Fruit fly (Drosophila melanogaster) whole organism, prepupa: ENCODE data around the gene opm.

ENCODE experiments used
- Blimp-1 ChIP-seq: fragments of 200-800 bp; sonication (Bioruptor generic); optimal IDR thresholded peaks from 3 replicates; lab custom pipeline; 2017; ENCODE audit warnings: missing biosample characterization, missing genetic modification characterization, mild to moderate bottlenecking, moderate library complexity, missing genetic modification reagents
- CG10631 ChIP-seq: fragments of 200-800 bp; sonication (Bioruptor generic); optimal IDR thresholded peaks from 2 replicates; lab custom pipeline; 2016; ENCODE audit warnings: missing biosample characterization, missing genetic modification characterization
- CG10669 ChIP-seq: fragments of 200-800 bp; sonication (Bioruptor generic); optimal IDR thresholded peaks from 3 replicates; lab custom pipeline; 2018; ENCODE audit warnings: missing biosample characterization, mild to moderate bottlenecking, missing genetic modification characterization, moderate library complexity
- CG11902 ChIP-seq: fragments of 200-800 bp; sonication (Bioruptor generic); optimal IDR thresholded peaks from 3 replicates; lab custom pipeline; 2016; ENCODE audit warnings: missing biosample characterization, missing genetic modification characterization
- CG15336 ChIP-seq: fragments of 200-800 bp; sonication (Bioruptor generic); IDR thresholded peaks from 2 replicates; pipeline ENCODE4 v1.3.6; 2022; ENCODE audit warnings: missing biosample characterization, missing genetic modification characterization
- CG1621 ChIP-seq: fragments of 200-800 bp; sonication (Bioruptor generic); optimal IDR thresholded peaks from 3 replicates; lab custom pipeline; 2018; ENCODE audit warnings: missing biosample characterization, mild to moderate bottlenecking, missing genetic modification characterization
- CG3032 ChIP-seq: fragments of 200-800 bp; optimal IDR thresholded peaks from 2 replicates; lab custom pipeline; 2019; ENCODE audit warnings: missing biosample characterization, mild to moderate bottlenecking, missing genetic modification characterization, moderate library complexity
- CG31627 ChIP-seq: fragments of 200-800 bp; sonication (Bioruptor generic); optimal IDR thresholded peaks from 3 replicates; lab custom pipeline; 2016; ENCODE audit warnings: missing biosample characterization, missing genetic modification characterization
- CG32006 ChIP-seq: fragments of 200-800 bp; sonication (Bioruptor generic); optimal IDR thresholded peaks from 3 replicates; lab custom pipeline; 2017; ENCODE audit warnings: missing biosample characterization, mild to moderate bottlenecking, missing genetic modification characterization
- CG34406 ChIP-seq: fragments of 200-800 bp; sonication (Bioruptor generic); optimal IDR thresholded peaks from 3 replicates; lab custom pipeline; 2016; ENCODE audit warnings: missing biosample characterization, missing genetic modification characterization
- CG3919 ChIP-seq: fragments of 200-800 bp; sonication (Bioruptor generic); optimal IDR thresholded peaks from 3 replicates; lab custom pipeline; 2016; ENCODE audit warnings: missing biosample characterization, missing genetic modification characterization
- CG6163 ChIP-seq: fragments of 200-800 bp; sonication (Bioruptor generic); IDR thresholded peaks from 3 replicates; pipeline ENCODE4 v1.3.6; 2022; ENCODE audit warnings: missing biosample characterization, missing genetic modification characterization
- CG6276 ChIP-seq: fragments of 200-800 bp; sonication (Bioruptor generic); optimal IDR thresholded peaks from 2 replicates; lab custom pipeline; 2017; ENCODE audit warnings: missing biosample characterization, mild to moderate bottlenecking, missing genetic modification characterization
- CG6792 ChIP-seq: fragments of 200-800 bp; sonication (Bioruptor generic); optimal IDR thresholded peaks from 3 replicates; lab custom pipeline; 2016; ENCODE audit warnings: missing biosample characterization, missing genetic modification characterization
- CG6808 ChIP-seq: fragments of 200-800 bp; sonication (Bioruptor generic); optimal IDR thresholded peaks from 3 replicates; lab custom pipeline; 2017; ENCODE audit warnings: missing biosample characterization, missing genetic modification characterization, mild to moderate bottlenecking, moderate library complexity, missing genetic modification reagents
- CG6854 ChIP-seq: fragments of 200-800 bp; sonication (Bioruptor generic); optimal IDR thresholded peaks from 2 replicates; lab custom pipeline; 2017; ENCODE audit warnings: missing biosample characterization, mild to moderate bottlenecking, missing genetic modification characterization
- CG8119 ChIP-seq: fragments of 200-800 bp; sonication (Bioruptor generic); IDR thresholded peaks from 3 replicates; pipeline ENCODE4 v1.3.6; 2022; ENCODE audit warnings: missing biosample characterization, missing genetic modification characterization
- CG9139 ChIP-seq: fragments of 200-800 bp; sonication (Bioruptor generic); optimal IDR thresholded peaks from 3 replicates; lab custom pipeline; 2017; ENCODE audit warnings: missing biosample characterization, mild to moderate bottlenecking, missing genetic modification characterization
- Eip75B ChIP-seq: fragments of 200-800 bp; sonication (Bioruptor generic); optimal IDR thresholded peaks from 3 replicates; lab custom pipeline; 2016; ENCODE audit warnings: missing biosample characterization, missing genetic modification characterization
- Eip78C ChIP-seq: fragments of 200-800 bp; sonication (Bioruptor generic); peaks from one replicate; lab custom pipeline; 2016; ENCODE audit warnings: missing biosample characterization, missing genetic modification characterization
- Eip93F ChIP-seq: fragments of 200-800 bp; sonication (Bioruptor generic); optimal IDR thresholded peaks from 2 replicates; lab custom pipeline; 2016; ENCODE audit warnings: missing biosample characterization, mild to moderate bottlenecking, missing genetic modification characterization
- Ets96B ChIP-seq: fragments of 200-800 bp; optimal IDR thresholded peaks from 2 replicates; lab custom pipeline; 2019; ENCODE audit warnings: missing biosample characterization, mild to moderate bottlenecking, missing genetic modification characterization, moderate library complexity
- Gug ChIP-seq: fragments of 200-800 bp; sonication (Bioruptor generic); IDR thresholded peaks from 2 replicates; pipeline ENCODE4 v1.3.6; 2022; ENCODE audit warnings: missing biosample characterization, missing genetic modification characterization
- Lpt ChIP-seq: fragments of 200-800 bp; sonication (Bioruptor generic); optimal IDR thresholded peaks from 3 replicates; lab custom pipeline; 2016; ENCODE audit warnings: missing biosample characterization, missing genetic modification characterization
- Met ChIP-seq: fragments of 200-800 bp; sonication (Bioruptor generic); optimal IDR thresholded peaks from 3 replicates; lab custom pipeline; 2016; ENCODE audit warnings: missing biosample characterization, missing genetic modification characterization
- OdsH ChIP-seq: fragments of 200-800 bp; sonication (Bioruptor generic); optimal IDR thresholded peaks from 3 replicates; lab custom pipeline; 2016; ENCODE audit warnings: missing biosample characterization, missing genetic modification characterization
- Sox102F ChIP-seq: fragments of 200-800 bp; sonication (Bioruptor generic); optimal IDR thresholded peaks from 2 replicates; lab custom pipeline; 2016; ENCODE audit warnings: missing biosample characterization, mild to moderate bottlenecking, missing genetic modification characterization
- Sox15 ChIP-seq: fragments of 200-800 bp; sonication (Bioruptor generic); optimal IDR thresholded peaks from 3 replicates; lab custom pipeline; 2016; ENCODE audit warnings: missing biosample characterization, missing genetic modification characterization
- achi ChIP-seq: fragments of 200-800 bp; sonication (Bioruptor generic); optimal IDR thresholded peaks from 3 replicates; lab custom pipeline; 2016; ENCODE audit warnings: missing biosample characterization, missing genetic modification characterization
- cyc ChIP-seq: fragments of 200-800 bp; sonication (Bioruptor generic); optimal IDR thresholded peaks from 3 replicates; lab custom pipeline; 2016; ENCODE audit warnings: missing biosample characterization, missing genetic modification characterization
- dac ChIP-seq: fragments of 200-800 bp; sonication (Bioruptor generic); optimal IDR thresholded peaks from 2 replicates; lab custom pipeline; 2017; ENCODE audit warnings: missing biosample characterization, mild to moderate bottlenecking, missing genetic modification characterization
- dsx ChIP-seq: fragments of 200-800 bp; optimal IDR thresholded peaks from 3 replicates; lab custom pipeline; 2019; ENCODE audit warnings: missing biosample characterization, mild to moderate bottlenecking, missing genetic modification characterization, moderate library complexity; ENCODE audit not compliant: poor library complexity, severe bottlenecking
- eg ChIP-seq: fragments of 200-800 bp; sonication (Bioruptor generic); IDR thresholded peaks from 3 replicates; pipeline ENCODE4 v1.3.6; 2022; ENCODE audit warnings: missing biosample characterization, missing genetic modification characterization
- esn ChIP-seq: fragments of 200-800 bp; sonication (Bioruptor generic); optimal IDR thresholded peaks from 2 replicates; lab custom pipeline; 2016; ENCODE audit warnings: missing biosample characterization, mild to moderate bottlenecking, missing genetic modification characterization, moderate library complexity
- fd59A ChIP-seq: fragments of 200-800 bp; sonication (Bioruptor generic); optimal IDR thresholded peaks from 2 replicates; lab custom pipeline; 2017; ENCODE audit warnings: missing biosample characterization, mild to moderate bottlenecking, missing genetic modification characterization, missing genetic modification reagents
- lz ChIP-seq: fragments of 200-800 bp; sonication (Bioruptor generic); optimal IDR thresholded peaks from 3 replicates; lab custom pipeline; 2016; ENCODE audit warnings: missing biosample characterization, missing genetic modification characterization
- pdm3 ChIP-seq: fragments of 200-800 bp; sonication (Bioruptor generic); optimal IDR thresholded peaks from 3 replicates; lab custom pipeline; 2016; ENCODE audit warnings: missing biosample characterization, missing genetic modification characterization
- salr ChIP-seq, 2 experiments: fragments of 200-800 bp; sonication (Bioruptor generic); optimal IDR thresholded peaks; 3 replicates each; lab custom pipeline; 2016 to 2018; ENCODE audit warnings: missing biosample characterization in 2 of 2, missing genetic modification characterization in 2 of 2, mild to moderate bottlenecking in 1 of 2
- ss ChIP-seq, 2 experiments: fragments of 200-800 bp; sonication (Bioruptor generic); optimal IDR thresholded peaks; 2 replicates in 1 of 2; 3 replicates in 1 of 2; lab custom pipeline; 2017 to 2018; ENCODE audit warnings: mild to moderate bottlenecking in 2 of 2, missing biosample characterization in 2 of 2, missing genetic modification characterization in 2 of 2, moderate library complexity in 1 of 2
- svp ChIP-seq: fragments of 200-800 bp; sonication (Bioruptor generic); peaks from one replicate; lab custom pipeline; 2016; ENCODE audit warnings: missing biosample characterization, missing genetic modification characterization
- topi ChIP-seq: fragments of 200-800 bp; sonication (Bioruptor generic); optimal IDR thresholded peaks from 3 replicates; lab custom pipeline; 2016; ENCODE audit warnings: missing biosample characterization, missing genetic modification characterization
- vri ChIP-seq: fragments of 200-800 bp; sonication (Bioruptor generic); optimal IDR thresholded peaks from 3 replicates; lab custom pipeline; 2016; ENCODE audit warnings: missing biosample characterization, mild to moderate bottlenecking, missing genetic modification characterization

opm gene

DNA sequence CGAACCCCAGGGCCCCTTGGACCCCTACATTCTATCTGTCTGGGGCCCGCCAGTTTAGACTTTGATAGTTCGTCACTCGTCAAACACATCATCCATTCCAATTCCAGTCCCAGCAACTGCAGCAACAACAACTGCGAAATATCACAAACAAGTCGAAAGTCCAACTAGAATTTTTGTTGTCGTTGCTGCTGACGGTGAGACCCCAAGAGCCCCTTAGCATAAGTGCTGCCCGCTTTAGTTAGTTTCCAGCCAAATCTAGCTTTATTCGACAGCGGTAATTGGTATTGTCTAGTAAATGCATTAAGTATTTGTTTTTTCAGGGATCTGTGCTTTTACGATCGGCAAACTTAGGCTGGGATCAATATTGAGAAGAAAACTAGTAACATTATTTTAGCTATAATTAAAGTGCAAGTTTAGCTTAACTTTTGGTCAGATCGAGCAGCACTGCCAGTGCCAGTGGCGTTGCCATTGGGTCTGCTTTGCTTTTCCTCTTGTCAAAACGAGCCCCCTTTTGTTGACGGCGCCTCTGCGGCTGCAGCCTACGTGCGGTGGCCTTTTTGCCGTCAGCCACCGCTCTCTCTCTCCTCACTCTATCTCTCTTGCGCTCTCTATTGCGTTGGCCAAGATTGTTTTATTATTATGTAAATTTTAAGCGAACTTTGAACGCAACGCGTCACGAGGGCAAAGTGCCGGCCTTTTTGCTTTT is 8.6 kb upstream of the opm start (continued):
- TF ChIP-seq CG3032 (tag; lab: Kevin White, UChicago) (peak; percentile 82), CG10631 (peak; percentile 85), cyc (GFP tag; lab: Kevin White, UChicago) (peak; percentile 81), vri (GFP tag; lab: Kevin White, UChicago) (peak; percentile 81), CG6163 (GFP tag; lab: Robert Waterston, UW) (peak; percentile 86), CG9139 (peak; percentile 74), lz (peak; percentile 85), ss (GFP tag; optimal IDR thresholded peaks at IDR 0.05; lab: Kevin White, UChicago) (peak; percentile 91 to 93), salr (GFP tag; optimal IDR thresholded peaks at IDR 0.05; lab: Kevin White, UChicago) (peak; percentile 68 to 87), topi (GFP tag; lab: Kevin White, UChicago) (peak; percentile 81), esn (GFP tag; lab: Kevin White, UChicago) (peak; percentile 80), CG6792 (peak; percentile 84), CG34406 (GFP tag; lab: Kevin White, UChicago) (peak; percentile 78), Sox15 (GFP tag; lab: Kevin White, UChicago) (peak; percentile 60), CG6854 (no peak), Eip78C (GFP tag; lab: Kevin White, UChicago) (peak; percentile 95), CG10669 (GFP tag; lab: Kevin White, UChicago) (peak; percentile 81), OdsH (GFP tag; lab: Kevin White, UChicago) (peak; percentile 89), CG15336 (GFP tag; lab: Robert Waterston, UW) (peak; percentile 87), CG6276 (peak; percentile 90)

DNA sequence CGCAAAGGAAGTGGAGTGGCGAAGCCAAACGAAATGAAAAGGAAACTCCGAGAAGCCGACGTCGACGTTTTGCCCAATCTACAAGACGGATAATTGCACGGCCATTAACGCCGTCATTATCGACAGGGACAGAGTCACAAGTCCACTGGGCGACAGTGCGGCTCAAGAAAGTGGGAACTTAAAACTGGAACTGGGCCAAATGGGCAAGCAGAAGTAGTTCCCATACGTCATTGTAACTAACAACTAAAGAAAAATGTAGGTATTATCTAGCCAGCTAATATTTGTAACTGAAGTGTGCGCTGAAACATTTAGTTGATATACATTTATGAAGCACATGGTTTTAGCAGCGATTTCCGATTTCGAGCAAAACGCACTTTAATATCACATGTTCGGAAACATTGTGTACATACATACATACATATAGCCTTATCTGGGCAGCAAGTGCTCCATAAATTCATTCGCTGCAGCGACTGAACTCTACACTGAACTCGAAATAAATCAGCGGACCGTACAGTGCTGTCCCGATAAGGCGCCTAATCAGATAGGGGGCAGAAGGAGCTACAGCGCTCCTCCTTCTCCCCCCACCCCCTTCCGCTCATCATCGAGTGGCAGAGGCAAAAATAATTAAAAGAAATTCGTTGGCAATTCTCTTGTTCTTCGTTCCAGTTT is 4.7 kb upstream of the opm start:
- TF ChIP-seq Sox102F (GFP tag; lab: Kevin White, UChicago): peak; percentile 39
- TF ChIP-seq fd59A: no peak
- peak; percentile 23 for TF ChIP-seq dsx (GFP tag; lab: Kevin White, UChicago)
- TF ChIP-seq CG11902 (GFP tag; lab: Kevin White, UChicago): no peak
- peak; percentile 88 for TF ChIP-seq Eip78C (GFP tag; lab: Kevin White, UChicago)
- peak; percentile 17 for TF ChIP-seq cyc (GFP tag; lab: Kevin White, UChicago)
- TF ChIP-seq CG1621 (tag; lab: Kevin White, UChicago): peak; percentile 3
- TF ChIP-seq achi (GFP tag; lab: Kevin White, UChicago): peak; percentile 29
- peak; percentile 28 for TF ChIP-seq CG6808 (GFP tag; lab: Kevin White, UChicago)
- no peak for TF ChIP-seq Gug (GFP tag; lab: Robert Waterston, UW)
- TF ChIP-seq dac (GFP tag; lab: Kevin White, UChicago): no peak
- TF ChIP-seq CG10631: no peak
- peak; percentile 39 for TF ChIP-seq topi (GFP tag; lab: Kevin White, UChicago)
- peak; percentile 17 for TF ChIP-seq Ets96B (tag; lab: Kevin White, UChicago)
- TF ChIP-seq CG6276: peak; percentile 37
- TF ChIP-seq esn (GFP tag; lab: Kevin White, UChicago): peak; percentile 19
- peak; percentile 29; the same call in 2 of the 3 replicates for TF ChIP-seq eg (GFP tag; lab: Robert Waterston, UW)
- TF ChIP-seq lz: peak; percentile 19
- peak; percentile 17 for TF ChIP-seq CG6792
- TF ChIP-seq CG31627 (GFP tag; lab: Kevin White, UChicago): peak; percentile 21
- TF ChIP-seq svp: peak; percentile 95
- TF ChIP-seq CG34406 (GFP tag; lab: Kevin White, UChicago): peak; percentile 6
- no peak for TF ChIP-seq CG6163 (GFP tag; lab: Robert Waterston, UW)
- TF ChIP-seq CG9139: peak; percentile 61
- no peak for TF ChIP-seq Lpt (GFP tag; lab: Kevin White, UChicago)
- TF ChIP-seq Met (GFP tag; lab: Kevin White, UChicago): peak; percentile 62
- peak; percentile 29 for TF ChIP-seq CG6854
- no peak for TF ChIP-seq CG8119 (GFP tag; lab: Robert Waterston, UW)
- TF ChIP-seq ss (GFP tag; optimal IDR thresholded peaks at IDR 0.05; lab: Kevin White, UChicago): peak; percentile 44 to 61
- peak; percentile 25 for TF ChIP-seq Eip93F
- peak; percentile 6 for TF ChIP-seq Eip75B (GFP tag; lab: Kevin White, UChicago)
- TF ChIP-seq CG15336 (GFP tag; lab: Robert Waterston, UW): peak; percentile 38; the same call in 1 of the 2 replicates
- TF ChIP-seq OdsH (GFP tag; lab: Kevin White, UChicago): no peak
- TF ChIP-seq pdm3 (GFP tag; lab: Kevin White, UChicago): no peak
- TF ChIP-seq CG3919 (GFP tag; lab: Kevin White, UChicago): peak; percentile 32
- TF ChIP-seq vri (GFP tag; lab: Kevin White, UChicago): peak; percentile 76
- TF ChIP-seq CG10669 (GFP tag; lab: Kevin White, UChicago): peak; percentile 55
- peak; percentile 74 for TF ChIP-seq Blimp-1 (GFP tag; lab: Kevin White, UChicago)
- peak; percentile 33 for TF ChIP-seq CG32006 (GFP tag; lab: Kevin White, UChicago)
